Worm (Caenorhabditis elegans) whole organism, young adult: ENCODE data around the gene cyp-13A7.

Experiments
- B0261.1 ChIP-seq: sonication (generic microtip); optimal IDR thresholded peaks from 2 replicates; lab custom pipeline; 2016; ENCODE audit warnings: mild to moderate bottlenecking, missing genetic modification characterization, moderate library complexity, missing compliant biosample characterization
- B0336.3 ChIP-seq: fragments of 200-800 bp; sonication (Bioruptor generic); IDR thresholded peaks from 2 replicates; pipeline ENCODE4 v1.3.6; 2022; ENCODE audit warnings: missing genetic modification characterization, missing compliant biosample characterization
- F39B2.1 ChIP-seq: fragments of 200-800 bp; sonication (Bioruptor generic); IDR thresholded peaks from 2 replicates; pipeline ENCODE4 v1.3.6; 2022; ENCODE audit warnings: missing genetic modification reagents, missing genetic modification characterization, missing compliant biosample characterization
- F52B5.7 ChIP-seq: sonication (generic microtip); optimal IDR thresholded peaks from 2 replicates; lab custom pipeline; 2016; ENCODE audit warnings: mild to moderate bottlenecking, missing genetic modification characterization, missing compliant biosample characterization
- F57A8.1 ChIP-seq: fragments of 200-800 bp; sonication (Bioruptor generic); optimal IDR thresholded peaks from 2 replicates; lab custom pipeline; 2018; ENCODE audit warnings: mild to moderate bottlenecking, missing genetic modification characterization, moderate library complexity, missing compliant biosample characterization
- F57C9.4 ChIP-seq: sonication (generic microtip); optimal IDR thresholded peaks from 2 replicates; lab custom pipeline; 2017; ENCODE audit warnings: mild to moderate bottlenecking, missing genetic modification characterization, missing compliant biosample characterization
- Y53F4B.3 ChIP-seq: fragments of 200-800 bp; sonication (Bioruptor generic); IDR thresholded peaks from 2 replicates; pipeline ENCODE4 v1.3.6; 2022; ENCODE audit warnings: missing genetic modification reagents, missing genetic modification characterization, missing compliant biosample characterization
- Y56A3A.18 ChIP-seq: fragments of 200-800 bp; sonication (Bioruptor generic); IDR thresholded peaks from 2 replicates; pipeline ENCODE4 v1.3.6; 2022; ENCODE audit warnings: missing genetic modification reagents, missing genetic modification characterization, missing compliant biosample characterization
- Y79H2A.3 ChIP-seq: fragments of 200-800 bp; sonication (Bioruptor generic); conservative IDR thresholded peaks from 2 replicates; pipeline ENCODE4 v1.3.6; 2022; ENCODE audit warnings: missing genetic modification reagents, missing genetic modification characterization, missing compliant biosample characterization
- ZK185.1 ChIP-seq: sonication (generic microtip); optimal IDR thresholded peaks from 2 replicates; lab custom pipeline; 2016; ENCODE audit warnings: mild to moderate bottlenecking, missing genetic modification characterization, missing compliant biosample characterization; ENCODE audit not compliant: poor library complexity, severe bottlenecking
- attf-5 ChIP-seq: fragments of 200-800 bp; sonication (Bioruptor generic); optimal IDR thresholded peaks from 2 replicates; lab custom pipeline; 2018; ENCODE audit warnings: mild to moderate bottlenecking, missing genetic modification characterization, missing compliant biosample characterization
- bed-1 ChIP-seq: fragments of 200-800 bp; sonication (Bioruptor generic); IDR thresholded peaks from 2 replicates; pipeline ENCODE4 v1.3.6; 2022; ENCODE audit warnings: missing genetic modification reagents, missing genetic modification characterization, missing compliant biosample characterization
- ccch-3 ChIP-seq: fragments of 200-800 bp; sonication (Bioruptor generic); optimal IDR thresholded peaks from 2 replicates; lab custom pipeline; 2018; ENCODE audit warnings: mild to moderate bottlenecking, missing genetic modification characterization, missing compliant biosample characterization
- cebp-1 ChIP-seq, 2 experiments: fragments of 200-800 bp in 1 of 2; sonication (Bioruptor generic) in 1 of 2; sonication (generic microtip) in 1 of 2; IDR thresholded peaks in 1 of 2; optimal IDR thresholded peaks in 1 of 2; 2 replicates each; pipeline versions ENCODE4 v1.3.6 to Lab custom; 2017 to 2022; ENCODE audit warnings: missing compliant biosample characterization in 2 of 2, missing genetic modification characterization in 2 of 2, mild to moderate bottlenecking in 1 of 2, missing genetic modification reagents in 1 of 2, moderate library complexity in 1 of 2
- ceh-27 ChIP-seq: fragments of 200-800 bp; sonication (Bioruptor generic); optimal IDR thresholded peaks from 2 replicates; lab custom pipeline; 2018; ENCODE audit warnings: mild to moderate bottlenecking, missing genetic modification characterization, moderate library complexity, missing compliant biosample characterization
- die-1 ChIP-seq: sonication (generic microtip); optimal IDR thresholded peaks from 2 replicates; lab custom pipeline; 2016; ENCODE audit warnings: missing genotype, mild to moderate bottlenecking, missing genetic modification characterization, missing compliant biosample characterization
- dpff-1 ChIP-seq: sonication (generic microtip); optimal IDR thresholded peaks from 2 replicates; lab custom pipeline; 2017; ENCODE audit warnings: mild to moderate bottlenecking, missing genetic modification characterization, missing compliant biosample characterization
- ekl-4 ChIP-seq: fragments of 200-800 bp; sonication (Bioruptor generic); IDR thresholded peaks from 2 replicates; pipeline ENCODE4 v1.3.6; 2022; ENCODE audit warnings: missing genetic modification reagents, missing genetic modification characterization, missing compliant biosample characterization
- hlh-26 ChIP-seq: fragments of 200-800 bp; sonication (Bioruptor generic); conservative IDR thresholded peaks from 2 replicates; pipeline ENCODE4 v1.3.6; 2022; ENCODE audit warnings: missing genetic modification reagents, missing genetic modification characterization, missing compliant biosample characterization
- hrde-1 ChIP-seq: sonication (generic microtip); optimal IDR thresholded peaks from 2 replicates; lab custom pipeline; 2016; ENCODE audit warnings: missing genetic modification characterization, mild to moderate bottlenecking, missing compliant biosample characterization, moderate library complexity, missing genotype, missing genetic modification reagents, borderline replicate concordance
- lin-35 ChIP-seq, 3 experiments: fragments of 150-350 bp in 2 of 3; sonication (generic microtip) in 1 of 3; optimal IDR thresholded peaks; 2 replicates each; lab custom pipeline; 2014 to 2018; ENCODE audit warnings: missing biosample characterization in 3 of 3, missing genetic modification characterization in 3 of 3, missing genetic modification reagents in 3 of 3
- lin-40 ChIP-seq: sonication (generic microtip); optimal IDR thresholded peaks from 2 replicates; lab custom pipeline; 2016; ENCODE audit warnings: missing genetic modification characterization, mild to moderate bottlenecking, missing compliant biosample characterization, missing genotype, missing genetic modification reagents
- madf-10 ChIP-seq: sonication (generic microtip); optimal IDR thresholded peaks from 2 replicates; lab custom pipeline; 2016; ENCODE audit warnings: mild to moderate bottlenecking, missing genetic modification characterization, missing compliant biosample characterization
- madf-3 ChIP-seq: fragments of 200-800 bp; sonication (Bioruptor generic); IDR thresholded peaks from 2 replicates; pipeline ENCODE4 v1.3.6; 2022; ENCODE audit warnings: missing genetic modification reagents, missing genetic modification characterization, missing compliant biosample characterization
- nhr-120 ChIP-seq: fragments of 200-800 bp; sonication (Bioruptor generic); IDR thresholded peaks from 2 replicates; pipeline ENCODE4 v1.3.6; 2022; ENCODE audit warnings: missing genetic modification characterization, missing compliant biosample characterization
- nhr-27 ChIP-seq: fragments of 200-800 bp; sonication (Bioruptor generic); optimal IDR thresholded peaks from 2 replicates; lab custom pipeline; 2018; ENCODE audit warnings: mild to moderate bottlenecking, missing genetic modification characterization, moderate library complexity, missing compliant biosample characterization
- pha-4 ChIP-seq: fragments of 150-350 bp; sonication (generic microtip); optimal IDR thresholded peaks from 2 replicates; lab custom pipeline; 2014; ENCODE audit warnings: missing biosample characterization, missing genetic modification reagents, missing genetic modification characterization
- rpc-1 ChIP-seq, 2 experiments: fragments of 150-350 bp in 1 of 2; sonication (generic microtip) in 1 of 2; optimal IDR thresholded peaks; 2 replicates each; lab custom pipeline; 2014 to 2018; ENCODE audit warnings: missing biosample characterization in 1 of 2, missing genetic modification characterization in 1 of 2, missing genetic modification reagents in 1 of 2, missing genotype in 1 of 2
- snpc-1.3 ChIP-seq: sonication (generic microtip); optimal IDR thresholded peaks from 2 replicates; lab custom pipeline; 2017; ENCODE audit warnings: missing genetic modification characterization, mild to moderate bottlenecking, missing compliant biosample characterization, antibody characterized with exemption, moderate library complexity, missing genotype, missing genetic modification reagents; ENCODE audit not compliant: insufficient read depth
- sptf-2 ChIP-seq: fragments of 200-800 bp; sonication (Bioruptor generic); optimal IDR thresholded peaks from 2 replicates; lab custom pipeline; 2018; ENCODE audit warnings: mild to moderate bottlenecking, missing genetic modification characterization, missing compliant biosample characterization
- tbx-9 ChIP-seq: sonication (generic microtip); optimal IDR thresholded peaks from 2 replicates; lab custom pipeline; 2016; ENCODE audit warnings: borderline replicate concordance, missing genetic modification characterization, inconsistent platforms, missing compliant biosample characterization
- ztf-25 ChIP-seq: fragments of 200-800 bp; sonication (Bioruptor generic); IDR thresholded peaks from 2 replicates; pipeline ENCODE4 v1.3.6; 2022; ENCODE audit warnings: missing genetic modification reagents, missing genetic modification characterization, missing compliant biosample characterization
- ztf-3 ChIP-seq: fragments of 200-800 bp; sonication (Bioruptor generic); optimal IDR thresholded peaks from 2 replicates; lab custom pipeline; 2018; ENCODE audit warnings: mild to moderate bottlenecking, missing genetic modification characterization, missing compliant biosample characterization
- ztf-6 ChIP-seq: fragments of 200-800 bp; sonication (Bioruptor generic); IDR thresholded peaks from 2 replicates; pipeline ENCODE4 v1.3.6; 2022; ENCODE audit warnings: missing genetic modification reagents, missing genetic modification characterization, missing compliant biosample characterization

cyp-13A7 gene

ce11 chrII:9827852-9828251, 24.4 kb downstream of the cyp-13A7 start, which contains the start of gene eyg-1 (continued):
- TF ChIP-seq nhr-27 (tag; lab: Kevin White, UChicago) (no peak), nhr-120 (GFP tag; lab: Robert Waterston, UW) (no peak), rpc-1 (optimal IDR thresholded peaks at IDR 0.05; lab: Kevin White, UChicago) (no peak), rpc-1 (tag; optimal IDR thresholded peaks at IDR 0.05; lab: Kevin White, UChicago) (no peak), lin-35 (GFP tag; optimal IDR thresholded peaks at IDR 0.05; lab: Kevin White, UChicago) (no peak), hrde-1 (no peak), madf-3 (GFP tag; lab: Robert Waterston, UW) (no peak)

DNA sequence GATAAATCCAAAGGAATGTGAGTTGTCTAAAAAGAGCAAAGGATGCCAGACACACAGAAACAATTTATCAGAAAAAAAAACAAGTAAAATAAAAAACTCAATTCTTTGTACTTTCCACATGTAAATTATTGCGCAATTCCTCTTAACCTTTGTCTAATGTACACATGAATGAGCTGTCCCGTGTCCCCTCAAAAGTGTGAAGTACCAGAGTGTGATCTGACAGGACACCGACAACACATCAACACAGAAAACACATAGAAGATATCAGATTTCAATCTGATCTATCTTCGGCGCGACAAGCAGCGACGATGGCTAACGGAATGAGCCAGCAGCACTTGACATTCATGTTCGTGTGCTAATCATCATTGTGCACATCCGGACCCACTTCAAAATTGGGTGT, 25.1 kb downstream of the cyp-13A7 start:
- TF ChIP-seq ceh-27 (GFP tag; lab: Kevin White, UChicago) (no peak), ztf-25 (GFP tag; lab: Robert Waterston, UW) (no peak), attf-5 (GFP tag; lab: Kevin White, UChicago) (no peak), tbx-9 (tag; lab: Kevin White, UChicago) (no peak)

DNA sequence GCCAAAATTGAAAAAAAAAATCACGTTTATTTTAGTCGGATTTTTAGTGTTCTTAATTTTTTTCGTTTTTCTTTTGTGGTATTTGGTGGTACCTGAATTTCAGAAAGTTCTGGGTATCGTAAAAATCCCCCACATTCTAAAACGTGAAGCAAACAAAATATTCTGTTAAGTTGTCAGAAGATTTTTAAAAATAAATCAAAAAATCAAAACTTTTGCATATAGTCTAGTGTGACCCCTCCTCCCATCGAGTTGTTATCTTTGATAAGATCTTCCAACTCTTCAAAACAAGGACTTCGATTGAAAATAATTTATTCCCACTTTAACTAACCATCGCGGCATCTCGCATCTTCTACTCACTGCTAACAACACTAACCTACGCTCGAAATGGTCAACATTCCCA, 25.7 kb downstream of the cyp-13A7 start, which contains the start of gene ZK938.1:
ZK938.1 (plus strand) TSS at position 301 of the 400 bp plus-strand sequence.
- no peak for TF ChIP-seq ztf-3
- TF ChIP-seq cebp-1 (GFP tag; IDR thresholded peaks at IDR 0.05; lab: Robert Waterston, UW): no peak
- no peak for TF ChIP-seq cebp-1 (tag; optimal IDR thresholded peaks at IDR 0.05; lab: Kevin White, UChicago)
- no peak for TF ChIP-seq bed-1 (GFP tag; lab: Robert Waterston, UW)
- TF ChIP-seq pha-4 (tag; lab: Kevin White, UChicago): no peak
- TF ChIP-seq lin-40 (tag; lab: Kevin White, UChicago): no peak
- TF ChIP-seq die-1 (tag; lab: Kevin White, UChicago): no peak
- no peak for TF ChIP-seq ztf-6
- TF ChIP-seq ekl-4: no peak
- no peak for TF ChIP-seq hlh-26
- TF ChIP-seq F57A8.1 (GFP tag; lab: Kevin White, UChicago): no peak
- TF ChIP-seq Y79H2A.3 (GFP tag; lab: Robert Waterston, UW): no peak
- no peak for TF ChIP-seq sptf-2 (GFP tag; lab: Kevin White, UChicago)
- TF ChIP-seq madf-10 (tag; lab: Kevin White, UChicago): no peak
- no peak for TF ChIP-seq ZK185.1 (tag; lab: Kevin White, UChicago)
- no peak for TF ChIP-seq F52B5.7 (tag; lab: Kevin White, UChicago)
- TF ChIP-seq snpc-1.3 (tag; lab: Kevin White, UChicago): no peak
- no peak for TF ChIP-seq F57C9.4 (tag; lab: Kevin White, UChicago)
- no peak for TF ChIP-seq F39B2.1 (GFP tag; lab: Robert Waterston, UW)

- TF ChIP-seq ZK185.1 (tag; lab: Kevin White, UChicago) (no peak), die-1 (tag; lab: Kevin White, UChicago) (no peak), B0261.1 (no peak)
- TF ChIP-seq, all 124 proteins: peak for 0
Observed at ce11 chrII:9831033-9831432, 27.6 kb downstream of the cyp-13A7 start, which contains the start of gene ZK938.12. Gene ZK938.12, plus strand, starts transcription at chrII:9831333.

DNA sequence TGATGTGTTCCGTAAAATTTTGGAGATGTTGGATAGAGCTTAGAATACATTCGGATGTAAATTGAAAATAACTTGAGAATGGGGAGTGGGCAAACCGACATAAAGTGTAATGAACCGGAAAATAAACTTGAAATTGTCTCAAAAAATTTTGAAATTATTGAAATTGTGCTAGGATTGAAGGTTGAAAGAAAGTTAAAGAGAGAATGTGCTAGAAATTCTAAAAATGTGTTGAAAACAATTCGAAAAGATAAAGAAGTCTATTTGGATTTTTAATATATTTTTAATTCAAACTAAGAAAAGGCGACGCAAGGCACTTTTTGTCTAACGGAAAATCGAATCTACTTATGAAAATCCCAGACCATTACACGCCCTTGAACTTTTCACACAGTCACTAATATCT, 30.4 kb downstream of the cyp-13A7 start, which contains the start of gene ZK938.3:
ZK938.3 (minus strand) TSS at position 101 of the 400 bp plus-strand sequence.
- no peak for TF ChIP-seq Y56A3A.18 (GFP tag; lab: Robert Waterston, UW)
- TF ChIP-seq ekl-4: no peak
- no peak for TF ChIP-seq sptf-2 (GFP tag; lab: Kevin White, UChicago)
- no peak for TF ChIP-seq B0336.3
- TF ChIP-seq lin-35 (GFP tag; optimal IDR thresholded peaks at IDR 0.05; lab: Kevin White, UChicago): no peak
- no peak for TF ChIP-seq nhr-120 (GFP tag; lab: Robert Waterston, UW)
- no peak for TF ChIP-seq ccch-3
- TF ChIP-seq Y53F4B.3 (GFP tag; lab: Robert Waterston, UW): no peak
- TF ChIP-seq dpff-1: no peak
